Fruit fly (Drosophila melanogaster) whole organism, wandering third instar larva: Measurements from ENCODE around the gene Eig71Eg.

Experiments used
- CrebA ChIP-seq: fragments of 200-800 bp; sonication (Bioruptor generic); optimal IDR thresholded peaks from 2 replicates; lab custom pipeline; 2016; ENCODE audit warnings: missing biosample characterization, mild to moderate bottlenecking, missing genetic modification characterization, borderline replicate concordance
- Dfd ChIP-seq: fragments of >200 bp; optimal IDR thresholded peaks from 2 replicates; lab custom pipeline; 2017; ENCODE audit warnings: missing biosample characterization, missing genetic modification characterization
- Dif ChIP-seq: fragments of 200-275, 200-300 bp; sonication (Bioruptor generic); optimal IDR thresholded peaks from 2 replicates; lab custom pipeline; 2018; ENCODE audit warnings: missing biosample characterization, missing genetic modification characterization; ENCODE audit not compliant: partially characterized antibody
- HLH106 ChIP-seq: fragments of 200-800 bp; optimal IDR thresholded peaks from 3 replicates; lab custom pipeline; 2019; ENCODE audit warnings: missing biosample characterization, mild to moderate bottlenecking, missing genetic modification characterization, moderate library complexity
- Hnf4 ChIP-seq: fragments of 200-800 bp; sonication (Bioruptor generic); optimal IDR thresholded peaks from 2 replicates; lab custom pipeline; 2016; ENCODE audit warnings: missing biosample characterization, mild to moderate bottlenecking, missing genetic modification characterization
- Hr78 ChIP-seq: fragments of >200 bp; optimal IDR thresholded peaks from 2 replicates; lab custom pipeline; 2017; ENCODE audit warnings: missing biosample characterization, missing genetic modification characterization
- Hr83 ChIP-seq: fragments of 200-300 bp; sonication (Bioruptor generic); optimal IDR thresholded peaks from 2 replicates; lab custom pipeline; 2016; ENCODE audit warnings: missing biosample characterization, mild to moderate bottlenecking, missing genetic modification characterization, moderate library complexity; ENCODE audit not compliant: poor library complexity, severe bottlenecking
- Jra ChIP-seq: sonication (Bioruptor generic); optimal IDR thresholded peaks from 2 replicates; lab custom pipeline; 2016; ENCODE audit warnings: missing biosample characterization, missing genetic modification characterization
- Myc ChIP-seq: fragments of >200 bp; optimal IDR thresholded peaks from 2 replicates; lab custom pipeline; 2017
- N ChIP-seq: fragments of >200 bp; optimal IDR thresholded peaks from 2 replicates; lab custom pipeline; 2018; ENCODE audit warnings: missing biosample characterization, missing external identifiers, missing genetic modification characterization
- OdsH ChIP-seq: fragments of 200-800 bp; sonication (Bioruptor generic); optimal IDR thresholded peaks from 2 replicates; lab custom pipeline; 2016; ENCODE audit warnings: missing biosample characterization, mild to moderate bottlenecking, missing genetic modification characterization
- Sp1 ChIP-seq: fragments of 200-800 bp; sonication (Bioruptor generic); optimal IDR thresholded peaks from 3 replicates; lab custom pipeline; 2019; ENCODE audit warnings: missing biosample characterization, mild to moderate bottlenecking, missing genetic modification characterization, moderate library complexity
- Vsx2 ChIP-seq: fragments of 200-300, 225-300 bp; sonication (Bioruptor generic); optimal IDR thresholded peaks from 2 replicates; lab custom pipeline; 2018; ENCODE audit warnings: missing biosample characterization, missing genetic modification characterization; ENCODE audit not compliant: partially characterized antibody
- br ChIP-seq: fragments of 200-800 bp; sonication (Bioruptor generic); optimal IDR thresholded peaks from 2 replicates; lab custom pipeline; 2016; ENCODE audit warnings: missing biosample characterization, missing genetic modification characterization
- brk ChIP-seq: fragments of 200-800 bp; sonication (Bioruptor generic); optimal IDR thresholded peaks from 2 replicates; lab custom pipeline; 2016; ENCODE audit warnings: missing biosample characterization, mild to moderate bottlenecking, missing genetic modification characterization
- dl ChIP-seq, 2 experiments: fragments of 175-275, 200-275 bp in 1 of 2; fragments of 200-275 bp in 1 of 2; sonication (Bioruptor generic); optimal IDR thresholded peaks; lab custom pipeline; 2018; ENCODE audit warnings: mild to moderate bottlenecking in 2 of 2, missing biosample characterization in 2 of 2, missing genetic modification characterization in 2 of 2, moderate library complexity in 2 of 2; ENCODE audit not compliant: partially characterized antibody in 2 of 2, insufficient read depth in 1 of 2
- dmrt93B ChIP-seq: fragments of 200-800 bp; sonication (Bioruptor generic); optimal IDR thresholded peaks from 2 replicates; lab custom pipeline; 2018; ENCODE audit warnings: missing biosample characterization, mild to moderate bottlenecking, missing genetic modification characterization
- foxo ChIP-seq, 2 experiments: fragments of 200-800 bp; sonication (Bioruptor generic); optimal IDR thresholded peaks; 2 replicates in 1 of 2; 3 replicates in 1 of 2; lab custom pipeline; 2016 to 2017; ENCODE audit warnings: missing biosample characterization in 2 of 2, missing genetic modification characterization in 2 of 2
- fru ChIP-seq: fragments of 200-800 bp; sonication (Bioruptor generic); optimal IDR thresholded peaks from 3 replicates; lab custom pipeline; 2016; ENCODE audit warnings: missing biosample characterization, mild to moderate bottlenecking, missing genetic modification characterization
- h ChIP-seq: fragments of 200-800 bp; sonication (Bioruptor generic); optimal IDR thresholded peaks from 3 replicates; lab custom pipeline; 2016; ENCODE audit warnings: missing biosample characterization, mild to moderate bottlenecking, missing genetic modification characterization
- jim ChIP-seq: fragments of 175-275, 200-325 bp; sonication (Bioruptor generic); optimal IDR thresholded peaks from 2 replicates; lab custom pipeline; 2016; ENCODE audit warnings: missing biosample characterization, mild to moderate bottlenecking, missing genetic modification characterization
- lola ChIP-seq: fragments of >200 bp; optimal IDR thresholded peaks from 2 replicates; lab custom pipeline; 2017; ENCODE audit warnings: missing biosample characterization, missing genetic modification characterization
- pan ChIP-seq: fragments of >200 bp; optimal IDR thresholded peaks from 2 replicates; lab custom pipeline; 2017
- psq ChIP-seq: fragments of 200-800 bp; sonication (Bioruptor generic); optimal IDR thresholded peaks from 3 replicates; lab custom pipeline; 2017; ENCODE audit warnings: missing biosample characterization, mild to moderate bottlenecking, missing genetic modification characterization, moderate library complexity
- rgr ChIP-seq: fragments of 200-800 bp; sonication (Bioruptor generic); optimal IDR thresholded peaks from 3 replicates; lab custom pipeline; 2016; ENCODE audit warnings: missing biosample characterization, mild to moderate bottlenecking, missing genetic modification characterization
- sage ChIP-seq: fragments of 200-800 bp; sonication (Bioruptor generic); optimal IDR thresholded peaks from 2 replicates; lab custom pipeline; 2016; ENCODE audit warnings: missing biosample characterization, mild to moderate bottlenecking, missing genetic modification characterization
- sv ChIP-seq: fragments of 200-800 bp; sonication (Bioruptor generic); optimal IDR thresholded peaks from 3 replicates; lab custom pipeline; 2016; ENCODE audit warnings: missing biosample characterization, missing genetic modification characterization
- usp ChIP-seq: fragments of >200 bp; optimal IDR thresholded peaks from 2 replicates; lab custom pipeline; 2017; ENCODE audit warnings: missing biosample characterization, missing genetic modification characterization
- woc ChIP-seq: sonication (Bioruptor generic); optimal IDR thresholded peaks from 2 replicates; lab custom pipeline; 2016; ENCODE audit warnings: missing biosample characterization, mild to moderate bottlenecking, missing genetic modification characterization

The Eig71Eg gene

dm6 chr3L:15665741-15666140 is 8.3 kb downstream of the Eig71Eg start:
- no peak for TF ChIP-seq N (GFP tag; lab: Kevin White, UChicago)

dm6 chr3L:15669939-15670338 is 12.5 kb downstream of the Eig71Eg start:
- TF ChIP-seq pan (lab: Kevin White, UChicago) (no peak), Hr83 (GFP tag; lab: Kevin White, UChicago) (no peak), h (no peak), Dif (GFP tag; lab: Kevin White, UChicago) (no peak), OdsH (GFP tag; lab: Kevin White, UChicago) (no peak), lola (no peak), fru (GFP tag; lab: Kevin White, UChicago) (no peak), br (GFP tag; lab: Kevin White, UChicago) (no peak), Hnf4 (GFP tag; lab: Kevin White, UChicago) (no peak), N (GFP tag; lab: Kevin White, UChicago) (no peak), rgr (no peak), CrebA (GFP tag; lab: Kevin White, UChicago) (no peak), Myc (lab: Kevin White, UChicago) (no peak), HLH106 (no peak), dmrt93B (GFP tag; lab: Kevin White, UChicago) (no peak), psq (GFP tag; lab: Kevin White, UChicago) (no peak), Sp1 (GFP tag; lab: Kevin White, UChicago) (no peak), brk (GFP tag; lab: Kevin White, UChicago) (no peak)
- TF ChIP-seq, all 38 proteins: peak for 0

DNA sequence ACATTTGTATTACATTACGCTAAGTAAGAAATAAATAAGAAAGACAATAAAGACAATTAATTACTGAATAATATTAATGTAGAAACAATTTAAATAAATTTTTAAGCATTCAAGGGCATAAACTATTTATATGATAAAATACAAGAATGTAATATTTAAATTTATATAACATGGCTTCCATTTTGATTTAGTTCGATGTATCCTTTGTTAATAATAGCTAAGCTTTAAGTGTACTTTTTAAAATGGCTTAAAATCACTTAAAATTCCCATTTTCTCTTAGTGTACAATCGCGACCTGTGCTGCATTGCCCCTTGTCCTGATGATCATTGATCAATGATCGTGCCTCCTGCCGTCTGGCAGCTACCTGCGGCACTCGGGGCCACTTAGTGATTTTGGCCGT is 13.0 kb downstream of the Eig71Eg start:
- TF ChIP-seq Sp1 (GFP tag; lab: Kevin White, UChicago) (peak; percentile 71), psq (GFP tag; lab: Kevin White, UChicago) (peak; percentile 54), Dfd (GFP tag; lab: Kevin White, UChicago) (no peak), h (peak; percentile 25), Jra (GFP tag; lab: Kevin White, UChicago) (no peak), dmrt93B (GFP tag; lab: Kevin White, UChicago) (peak; percentile 40), foxo (GFP tag; optimal IDR thresholded peaks at IDR 0.05; lab: Kevin White, UChicago) (peak in 1 of 2 experiments; percentile 55), fru (GFP tag; lab: Kevin White, UChicago) (peak; percentile 32), rgr (peak; percentile 56), OdsH (GFP tag; lab: Kevin White, UChicago) (peak; percentile 65), jim (no peak), dl (GFP tag; optimal IDR thresholded peaks at IDR 0.05; lab: Kevin White, UChicago; ENCODE audit: insufficient read depth in 1 of 2, partially characterized antibody in 2 of 2) (no peak), HLH106 (peak; percentile 54)

DNA sequence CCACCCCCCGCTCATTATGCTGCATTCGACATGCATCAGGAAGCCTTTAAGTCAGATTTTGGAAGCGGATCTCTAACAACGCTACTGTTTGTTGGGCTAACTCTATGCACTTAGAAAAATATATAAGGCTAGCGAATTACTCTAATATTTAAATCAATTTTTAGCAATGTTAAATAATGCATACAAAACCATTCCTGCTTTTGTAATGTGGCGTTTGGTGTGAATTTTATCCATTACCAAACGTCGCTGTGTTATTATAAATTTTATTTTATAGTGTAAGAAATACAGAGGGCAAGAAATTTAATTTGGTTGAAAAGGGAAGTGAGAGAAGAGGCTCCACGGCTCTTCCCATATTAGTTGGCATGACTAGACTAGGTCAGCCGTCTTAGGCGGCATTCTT is 15.4 kb downstream of the Eig71Eg start:
- TF ChIP-seq lola (no peak), usp (GFP tag; lab: Kevin White, UChicago) (no peak), rgr (no peak), dl (GFP tag; optimal IDR thresholded peaks at IDR 0.05; lab: Kevin White, UChicago; ENCODE audit: insufficient read depth in 1 of 2, partially characterized antibody in 2 of 2) (no peak), Jra (GFP tag; lab: Kevin White, UChicago) (no peak), sage (GFP tag; lab: Kevin White, UChicago) (no peak), Hnf4 (GFP tag; lab: Kevin White, UChicago) (no peak), Dif (GFP tag; lab: Kevin White, UChicago) (no peak), foxo (GFP tag; optimal IDR thresholded peaks at IDR 0.05; lab: Kevin White, UChicago) (no peak), h (no peak), psq (GFP tag; lab: Kevin White, UChicago) (no peak), CrebA (GFP tag; lab: Kevin White, UChicago) (no peak), Hr78 (GFP tag; lab: Kevin White, UChicago) (no peak), Vsx2 (no peak), woc (GFP tag; lab: Kevin White, UChicago) (no peak), Hr83 (GFP tag; lab: Kevin White, UChicago) (no peak), OdsH (GFP tag; lab: Kevin White, UChicago) (no peak)
- TF ChIP-seq, all 38 proteins: peak for 0

dm6 chr3L:15675111-15675510 is 17.7 kb downstream of the Eig71Eg start:
- TF ChIP-seq Dfd (GFP tag; lab: Kevin White, UChicago) (no peak), sv (GFP tag; lab: Kevin White, UChicago) (peak; percentile 9)
- TF ChIP-seq, all 38 proteins: peak for 1
